Worm (Caenorhabditis elegans) whole organism, L1 larva: Measurements from ENCODE around the gene cebp-1.

Source experiments
- C04F5.9 ChIP-seq: sonication (generic microtip); optimal IDR thresholded peaks from 2 replicates; lab custom pipeline; 2016; ENCODE audit warnings: missing genetic modification characterization, missing compliant biosample characterization
- C16A3.4 ChIP-seq: fragments of 150-350 bp; optimal IDR thresholded peaks from 2 replicates; lab custom pipeline; 2014; ENCODE audit warnings: missing biosample characterization, missing genetic modification characterization
- F16B12.6 ChIP-seq: fragments of 150-350 bp; optimal IDR thresholded peaks from 2 replicates; lab custom pipeline; 2014; ENCODE audit warnings: missing biosample characterization, missing genetic modification characterization
- Y116A8C.19 ChIP-seq: sonication (generic microtip); optimal IDR thresholded peaks from 2 replicates; lab custom pipeline; 2016; ENCODE audit warnings: missing compliant biosample characterization, missing genetic modification characterization, borderline replicate concordance
- ama-1 ChIP-seq: fragments of 150-350 bp; optimal IDR thresholded peaks from 2 replicates; lab custom pipeline; 2014
- blmp-1 ChIP-seq: fragments of 150-350 bp; optimal IDR thresholded peaks from 2 replicates; lab custom pipeline; 2014; ENCODE audit warnings: missing biosample characterization, missing genetic modification characterization
- ceh-8 ChIP-seq: fragments of 200-800 bp; sonication (Bioruptor generic); optimal IDR thresholded peaks from 2 replicates; lab custom pipeline; 2018; ENCODE audit warnings: mild to moderate bottlenecking, missing genetic modification characterization, moderate library complexity, missing compliant biosample characterization
- ceh-82 ChIP-seq, 3 experiments: fragments of 150-350 bp in 1 of 3; sonication (generic microtip) in 2 of 3; optimal IDR thresholded peaks; 2 replicates each; lab custom pipeline; 2014 to 2017; ENCODE audit warnings: missing biosample characterization in 3 of 3, missing genetic modification characterization in 3 of 3
- ceh-88 ChIP-seq: fragments of 200-800 bp; sonication (Bioruptor generic); IDR thresholded peaks from 2 replicates; pipeline ENCODE4 v1.3.6; 2022; ENCODE audit warnings: missing genetic modification characterization, missing compliant biosample characterization
- ceh-90 ChIP-seq: sonication (generic microtip); optimal IDR thresholded peaks from 2 replicates; lab custom pipeline; 2016; ENCODE audit warnings: missing genetic modification characterization, missing compliant biosample characterization
- ces-1 ChIP-seq: fragments of 150-350 bp; optimal IDR thresholded peaks from 2 replicates; lab custom pipeline; 2014; ENCODE audit warnings: missing biosample characterization, missing genetic modification reagents, missing genetic modification characterization
- dpl-1 ChIP-seq, 3 experiments: fragments of 150-350 bp in 2 of 3; sonication (generic microtip) in 1 of 3; optimal IDR thresholded peaks; 2 replicates each; lab custom pipeline; 2014 to 2017; ENCODE audit warnings: missing biosample characterization in 3 of 3, missing genetic modification characterization in 3 of 3, missing genetic modification reagents in 3 of 3
- dsc-1 ChIP-seq: sonication (generic microtip); optimal IDR thresholded peaks from 2 replicates; lab custom pipeline; 2016; ENCODE audit warnings: mild to moderate bottlenecking, missing genetic modification characterization, missing compliant biosample characterization
- efl-1 ChIP-seq, 4 experiments: fragments of 150-350 bp; optimal IDR thresholded peaks in 3 of 4; peaks in 1 of 4; 1 replicate in 1 of 4; 2 replicates in 3 of 4; lab custom pipeline; 2014; ENCODE audit warnings: missing biosample characterization in 2 of 4, missing genetic modification characterization in 2 of 4, missing genetic modification reagents in 2 of 4
- efl-3 ChIP-seq: fragments of 200-800 bp; sonication (Bioruptor generic); optimal IDR thresholded peaks from 2 replicates; lab custom pipeline; 2018; ENCODE audit warnings: mild to moderate bottlenecking, missing genetic modification characterization, missing compliant biosample characterization
- egl-27 ChIP-seq, 2 experiments: fragments of 150-350 bp in 1 of 2; sonication (generic microtip); optimal IDR thresholded peaks; 3 replicates each; lab custom pipeline; 2017 to 2018; ENCODE audit warnings: missing biosample characterization in 2 of 2, missing genetic modification characterization in 2 of 2, missing genetic modification reagents in 2 of 2
- elt-2 ChIP-seq: sonication (generic microtip); optimal IDR thresholded peaks from 2 replicates; lab custom pipeline; 2016; ENCODE audit warnings: missing genetic modification characterization, mild to moderate bottlenecking, inconsistent platforms, missing compliant biosample characterization, missing genetic modification reagents
- fkh-10 ChIP-seq: sonication (generic microtip); optimal IDR thresholded peaks from 2 replicates; lab custom pipeline; 2017; ENCODE audit warnings: missing biosample characterization, missing genetic modification reagents, missing genetic modification characterization
- fkh-4 ChIP-seq: sonication (generic microtip); optimal IDR thresholded peaks from 2 replicates; lab custom pipeline; 2016; ENCODE audit warnings: missing compliant biosample characterization, missing genetic modification characterization, borderline replicate concordance
- fkh-8 ChIP-seq: sonication (generic microtip); optimal IDR thresholded peaks from 2 replicates; lab custom pipeline; 2016; ENCODE audit warnings: mild to moderate bottlenecking, missing genetic modification characterization, missing compliant biosample characterization
- hlh-4 ChIP-seq: sonication (generic microtip); optimal IDR thresholded peaks from 2 replicates; lab custom pipeline; 2016; ENCODE audit warnings: mild to moderate bottlenecking, missing genetic modification characterization, missing compliant biosample characterization
- irx-1 ChIP-seq: sonication (generic microtip); optimal IDR thresholded peaks from 2 replicates; lab custom pipeline; 2016; ENCODE audit warnings: missing genetic modification characterization, missing compliant biosample characterization
- jun-1 ChIP-seq: fragments of 150-350 bp; optimal IDR thresholded peaks from 2 replicates; lab custom pipeline; 2014; ENCODE audit warnings: missing biosample characterization, missing genetic modification reagents, missing genetic modification characterization
- lin-15B ChIP-seq: fragments of 150-350 bp; sonication (generic microtip); optimal IDR thresholded peaks from 3 replicates; lab custom pipeline; 2014; ENCODE audit warnings: missing biosample characterization, missing genetic modification characterization
- lin-35 ChIP-seq, 2 experiments: fragments of 150-350 bp; optimal IDR thresholded peaks; 2 replicates each; lab custom pipeline; 2014; ENCODE audit warnings: missing biosample characterization in 2 of 2, missing genetic modification characterization in 2 of 2, missing genetic modification reagents in 2 of 2
- lin-39 ChIP-seq: fragments of 150-350 bp; optimal IDR thresholded peaks from 2 replicates; lab custom pipeline; 2014; ENCODE audit warnings: missing biosample characterization, missing genetic modification reagents, missing genetic modification characterization
- lir-3 ChIP-seq: sonication (generic microtip); optimal IDR thresholded peaks from 2 replicates; lab custom pipeline; 2016; ENCODE audit warnings: mild to moderate bottlenecking, missing genetic modification characterization, moderate library complexity, missing compliant biosample characterization; ENCODE audit not compliant: poor library complexity
- lsy-2 ChIP-seq, 2 experiments: fragments of 150-350 bp; optimal IDR thresholded peaks; 2 replicates each; lab custom pipeline; 2014; ENCODE audit warnings: missing biosample characterization in 2 of 2, missing genetic modification characterization in 2 of 2
- mef-2 ChIP-seq: fragments of 150-350 bp; optimal IDR thresholded peaks from 2 replicates; lab custom pipeline; 2014; ENCODE audit warnings: missing biosample characterization, missing genetic modification characterization
- mep-1 ChIP-seq: fragments of 150-350 bp; optimal IDR thresholded peaks from 2 replicates; lab custom pipeline; 2014; ENCODE audit warnings: missing biosample characterization, missing genetic modification characterization
- nhr-11 ChIP-seq: fragments of 150-350 bp; optimal IDR thresholded peaks from 2 replicates; lab custom pipeline; 2014; ENCODE audit warnings: missing biosample characterization, missing genetic modification characterization
- nhr-12 ChIP-seq: sonication (generic microtip); optimal IDR thresholded peaks from 2 replicates; lab custom pipeline; 2017; ENCODE audit warnings: missing biosample characterization, missing genetic modification characterization
- nhr-19 ChIP-seq: fragments of 200-800 bp; sonication (Bioruptor generic); conservative IDR thresholded peaks from 2 replicates; pipeline ENCODE4 v1.3.6; 2022; ENCODE audit warnings: missing genetic modification characterization, missing compliant biosample characterization
- nhr-20 ChIP-seq: sonication (generic microtip); optimal IDR thresholded peaks from 2 replicates; lab custom pipeline; 2016; ENCODE audit warnings: mild to moderate bottlenecking, missing genetic modification characterization, missing compliant biosample characterization
- nhr-76 ChIP-seq: sonication (generic microtip); optimal IDR thresholded peaks from 2 replicates; lab custom pipeline; 2017; ENCODE audit warnings: missing biosample characterization, missing genetic modification characterization
- nhr-84 ChIP-seq: sonication (generic microtip); optimal IDR thresholded peaks from 2 replicates; lab custom pipeline; 2017; ENCODE audit warnings: missing biosample characterization, missing genetic modification characterization
- pag-3 ChIP-seq: sonication (generic microtip); optimal IDR thresholded peaks from 2 replicates; lab custom pipeline; 2017; ENCODE audit warnings: missing genetic modification characterization, mild to moderate bottlenecking, missing compliant biosample characterization, antibody characterized with exemption, borderline replicate concordance; ENCODE audit not compliant: insufficient read depth
- pax-3 ChIP-seq: fragments of 200-800 bp; sonication (Bioruptor generic); optimal IDR thresholded peaks from 2 replicates; lab custom pipeline; 2018; ENCODE audit warnings: mild to moderate bottlenecking, missing genetic modification characterization, moderate library complexity, missing compliant biosample characterization
- pqm-1 ChIP-seq: sonication (generic microtip); optimal IDR thresholded peaks from 3 replicates; lab custom pipeline; 2017; ENCODE audit warnings: missing biosample characterization, missing genetic modification characterization
- rnt-1 ChIP-seq: sonication (generic microtip); optimal IDR thresholded peaks from 2 replicates; lab custom pipeline; 2016; ENCODE audit warnings: mild to moderate bottlenecking, missing genetic modification characterization, moderate library complexity, missing compliant biosample characterization
- skn-1 ChIP-seq: fragments of 150-350 bp; optimal IDR thresholded peaks from 2 replicates; lab custom pipeline; 2014; ENCODE audit warnings: missing biosample characterization, missing genetic modification characterization
- snpc-4 ChIP-seq: fragments of 150-350 bp; optimal IDR thresholded peaks from 2 replicates; lab custom pipeline; 2014; ENCODE audit warnings: missing biosample characterization, missing genetic modification characterization
- snu-23 ChIP-seq: sonication (generic microtip); optimal IDR thresholded peaks from 2 replicates; lab custom pipeline; 2016; ENCODE audit warnings: missing genetic modification characterization, missing compliant biosample characterization
- sptf-1 ChIP-seq: fragments of 150-350 bp; optimal IDR thresholded peaks from 2 replicates; lab custom pipeline; 2014; ENCODE audit warnings: missing biosample characterization, missing genetic modification characterization
- tbx-2 ChIP-seq: sonication (generic microtip); optimal IDR thresholded peaks from 2 replicates; lab custom pipeline; 2016; ENCODE audit warnings: missing genetic modification characterization, missing compliant biosample characterization
- unc-30 ChIP-seq: sonication (generic microtip); optimal IDR thresholded peaks from 2 replicates; lab custom pipeline; 2017; ENCODE audit warnings: missing biosample characterization, missing genetic modification characterization
- unc-62 ChIP-seq: fragments of 150-350 bp; optimal IDR thresholded peaks from 2 replicates; lab custom pipeline; 2014; ENCODE audit warnings: missing biosample characterization, missing genetic modification reagents, missing genetic modification characterization
- unc-86 ChIP-seq: sonication (generic microtip); optimal IDR thresholded peaks from 2 replicates; lab custom pipeline; 2016; ENCODE audit warnings: missing genetic modification characterization, missing compliant biosample characterization
- unc-98 ChIP-seq: fragments of 200-800 bp; sonication (Bioruptor generic); IDR thresholded peaks from 2 replicates; pipeline ENCODE4 v1.3.6; 2022; ENCODE audit warnings: missing genetic modification characterization, missing compliant biosample characterization
- vab-15 ChIP-seq: sonication (generic microtip); optimal IDR thresholded peaks from 2 replicates; lab custom pipeline; 2017; ENCODE audit warnings: missing genotype, mild to moderate bottlenecking, missing genetic modification characterization, missing compliant biosample characterization
- xbp-1 ChIP-seq: sonication (generic microtip); optimal IDR thresholded peaks from 2 replicates; lab custom pipeline; 2016; ENCODE audit warnings: missing genetic modification characterization, missing compliant biosample characterization
- zag-1 ChIP-seq: fragments of 150-350 bp; optimal IDR thresholded peaks from 2 replicates; lab custom pipeline; 2014; ENCODE audit warnings: missing biosample characterization, missing genetic modification characterization
- zip-4 ChIP-seq: fragments of 200-800 bp; sonication (Bioruptor generic); optimal IDR thresholded peaks from 2 replicates; lab custom pipeline; 2018; ENCODE audit warnings: mild to moderate bottlenecking, missing genetic modification characterization, moderate library complexity, missing compliant biosample characterization
- ztf-4 ChIP-seq: fragments of 150-350 bp; optimal IDR thresholded peaks from 2 replicates; lab custom pipeline; 2014; ENCODE audit warnings: missing biosample characterization, missing genetic modification characterization

cebp-1 gene

DNA sequence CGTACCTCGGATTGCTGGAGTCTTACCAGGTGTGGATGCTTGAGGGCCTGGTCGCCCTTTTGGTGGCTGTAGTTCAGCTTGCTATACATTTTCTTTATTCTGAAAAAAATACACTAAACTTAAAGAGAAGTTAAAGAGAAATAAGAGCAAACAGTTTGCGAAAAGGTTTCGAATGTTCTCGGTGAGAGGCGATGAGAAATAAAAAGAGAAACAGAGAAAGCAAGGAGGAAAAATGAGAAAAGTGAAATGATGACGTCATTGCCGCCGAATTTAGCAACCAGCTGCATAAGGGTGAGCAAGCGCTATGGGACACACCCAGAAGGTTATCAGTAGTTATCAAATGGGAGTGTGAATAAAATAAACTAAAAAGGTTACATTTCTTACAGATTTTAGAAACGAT, at the start of gene cebp-1:
cebp-1 (minus strand) TSS at position 99 of the 400 bp plus-strand sequence.
- TF ChIP-seq ama-1 (lab: Kevin White, UChicago) (no peak), dsc-1 (tag; lab: Kevin White, UChicago) (no peak), egl-27 (tag; optimal IDR thresholded peaks at IDR 0.05; lab: Kevin White, UChicago) (no peak), pqm-1 (tag; lab: Kevin White, UChicago) (no peak), snu-23 (GFP tag; lab: Kevin White, UChicago) (no peak), ceh-88 (no peak), lir-3 (tag; lab: Kevin White, UChicago) (no peak), irx-1 (tag; lab: Kevin White, UChicago) (no peak), lsy-2 (tag; optimal IDR thresholded peaks at IDR 0.05; lab: Kevin White, UChicago) (no peak), elt-2 (tag; lab: Kevin White, UChicago) (peak; percentile 21), nhr-20 (no peak), lin-39 (tag; lab: Kevin White, UChicago) (no peak), nhr-12 (no peak), vab-15 (tag; lab: Kevin White, UChicago) (no peak), unc-30 (tag; lab: Kevin White, UChicago) (no peak), ztf-4 (tag; lab: Kevin White, UChicago) (peak; percentile 22), lin-15B (tag; lab: Kevin White, UChicago) (no peak), fkh-8 (tag; lab: Kevin White, UChicago) (no peak), nhr-11 (tag; lab: Kevin White, UChicago) (no peak), skn-1 (tag; lab: Kevin White, UChicago) (peak; percentile 39), C04F5.9 (tag; lab: Kevin White, UChicago) (no peak), ces-1 (GFP tag; lab: Kevin White, UChicago) (no peak), fkh-4 (no peak), zag-1 (tag; lab: Kevin White, UChicago) (no peak), snpc-4 (tag; lab: Kevin White, UChicago) (no peak), nhr-84 (tag; lab: Kevin White, UChicago) (no peak), pag-3 (tag; lab: Kevin White, UChicago) (no peak), zip-4 (no peak), unc-86 (tag; lab: Kevin White, UChicago) (no peak), ceh-82 (tag; optimal IDR thresholded peaks at IDR 0.05; lab: Kevin White, UChicago) (no peak), unc-62 (GFP tag; lab: Kevin White, UChicago) (no peak), mef-2 (tag; lab: Kevin White, UChicago) (peak; percentile 59), fkh-10 (GFP tag; lab: Kevin White, UChicago) (no peak), lin-35 (GFP tag; optimal IDR thresholded peaks at IDR 0.05; lab: Kevin White, UChicago) (peak in 1 of 2 experiments; percentile 0), efl-1 (optimal IDR thresholded peaks at IDR 0.05; lab: Kevin White, UChicago) (no peak), efl-1 (GFP tag; optimal IDR thresholded peaks at IDR 0.05 in 1 of 2; lab: Kevin White, UChicago) (peak in 1 of 2 experiments; percentile 69), rnt-1 (peak; percentile 10), C16A3.4 (no peak), efl-3 (GFP tag; lab: Kevin White, UChicago) (no peak), pax-3 (no peak), jun-1 (tag; lab: Kevin White, UChicago) (no peak), nhr-19 (GFP tag; lab: Robert Waterston, UW) (0 out of 2 replicates have a peak, but pooled peaks have one; percentile 2), hlh-4 (no peak), ceh-8 (no peak), xbp-1 (tag; lab: Kevin White, UChicago) (no peak), Y116A8C.19 (tag; lab: Kevin White, UChicago) (no peak), ceh-90 (tag; lab: Kevin White, UChicago) (no peak), blmp-1 (tag; lab: Kevin White, UChicago) (peak; percentile 89), sptf-1 (tag; lab: Kevin White, UChicago) (no peak), unc-98 (no peak), dpl-1 (GFP tag; optimal IDR thresholded peaks at IDR 0.05; lab: Kevin White, UChicago) (no peak), nhr-76 (tag; lab: Kevin White, UChicago) (no peak), F16B12.6 (tag; lab: Kevin White, UChicago) (no peak), mep-1 (peak; percentile 46), tbx-2 (no peak)
